Worm (Caenorhabditis elegans) whole organism, late embryonic: ENCODE measurements around the gene T24C12.3.

Source experiments
- F13H6.1 ChIP-seq: sonication (generic microtip); optimal IDR thresholded peaks from 2 replicates; lab custom pipeline; 2016; ENCODE audit warnings: missing genetic modification characterization, missing compliant biosample characterization
- K09A11.1 ChIP-seq: sonication (generic microtip); optimal IDR thresholded peaks from 2 replicates; lab custom pipeline; 2017; ENCODE audit warnings: antibody characterized with exemption, mild to moderate bottlenecking, missing genetic modification characterization, missing compliant biosample characterization; ENCODE audit not compliant: insufficient read depth
- T23F11.4 ChIP-seq: fragments of 200-800 bp; sonication (Bioruptor generic); optimal IDR thresholded peaks from 2 replicates; lab custom pipeline; 2018; ENCODE audit warnings: mild to moderate bottlenecking, missing genetic modification characterization, missing compliant biosample characterization
- Y22D7AL.16 ChIP-seq: sonication (generic microtip); optimal IDR thresholded peaks from 2 replicates; lab custom pipeline; 2016; ENCODE audit warnings: missing genetic modification characterization, missing compliant biosample characterization
- ahr-1 ChIP-seq: sonication (generic microtip); optimal IDR thresholded peaks from 2 replicates; lab custom pipeline; 2016; ENCODE audit warnings: missing genetic modification characterization, missing compliant biosample characterization
- ama-1 ChIP-seq: fragments of 150-350 bp; optimal IDR thresholded peaks from 2 replicates; lab custom pipeline; 2014
- ceh-19 ChIP-seq: fragments of 200-800 bp; sonication (Bioruptor generic); optimal IDR thresholded peaks from 2 replicates; lab custom pipeline; 2018; ENCODE audit warnings: mild to moderate bottlenecking, missing genetic modification characterization, missing compliant biosample characterization
- ceh-2 ChIP-seq: sonication (generic microtip); optimal IDR thresholded peaks from 2 replicates; lab custom pipeline; 2016; ENCODE audit warnings: missing genotype, missing genetic modification characterization, missing compliant biosample characterization
- ceh-22 ChIP-seq: sonication (generic microtip); optimal IDR thresholded peaks from 2 replicates; lab custom pipeline; 2017; ENCODE audit warnings: missing biosample characterization, missing genetic modification characterization
- ceh-24 ChIP-seq: sonication (generic microtip); optimal IDR thresholded peaks from 2 replicates; lab custom pipeline; 2016; ENCODE audit warnings: mild to moderate bottlenecking, missing genetic modification characterization, missing compliant biosample characterization
- ceh-30 ChIP-seq: fragments of 150-350 bp; optimal IDR thresholded peaks from 2 replicates; lab custom pipeline; 2014; ENCODE audit warnings: missing biosample characterization, missing genetic modification characterization
- ceh-31 ChIP-seq: sonication (generic microtip); optimal IDR thresholded peaks from 2 replicates; lab custom pipeline; 2016; ENCODE audit warnings: missing genetic modification characterization, missing compliant biosample characterization
- ceh-34 ChIP-seq: sonication (generic microtip); optimal IDR thresholded peaks from 2 replicates; lab custom pipeline; 2016; ENCODE audit warnings: mild to moderate bottlenecking, missing genetic modification characterization, missing compliant biosample characterization
- ceh-45 ChIP-seq: fragments of 200-800 bp; sonication (Bioruptor generic); IDR thresholded peaks from 2 replicates; pipeline ENCODE4 v1.3.6; 2022; ENCODE audit warnings: missing genetic modification reagents, missing genetic modification characterization, missing compliant biosample characterization
- ceh-48 ChIP-seq: sonication (generic microtip); optimal IDR thresholded peaks from 2 replicates; lab custom pipeline; 2016; ENCODE audit warnings: missing genetic modification characterization, inconsistent platforms, missing compliant biosample characterization
- ceh-6 ChIP-seq: fragments of 200-800 bp; sonication (Bioruptor generic); optimal IDR thresholded peaks from 2 replicates; lab custom pipeline; 2018; ENCODE audit warnings: mild to moderate bottlenecking, missing genetic modification characterization, missing compliant biosample characterization
- che-1 ChIP-seq: sonication (generic microtip); optimal IDR thresholded peaks from 2 replicates; lab custom pipeline; 2016; ENCODE audit warnings: mild to moderate bottlenecking, missing genetic modification characterization, missing compliant biosample characterization
- dmd-4 ChIP-seq: sonication (generic microtip); optimal IDR thresholded peaks from 2 replicates; lab custom pipeline; 2016; ENCODE audit warnings: borderline replicate concordance, missing genetic modification characterization, missing compliant biosample characterization
- dve-1 ChIP-seq: sonication (generic microtip); optimal IDR thresholded peaks from 2 replicates; lab custom pipeline; 2017; ENCODE audit warnings: antibody characterized with exemption, mild to moderate bottlenecking, missing genetic modification characterization, missing compliant biosample characterization
- fax-1 ChIP-seq: sonication (generic microtip); optimal IDR thresholded peaks from 2 replicates; lab custom pipeline; 2016; ENCODE audit warnings: missing genotype, missing genetic modification characterization, missing compliant biosample characterization
- fkh-10 ChIP-seq: fragments of 150-350 bp; optimal IDR thresholded peaks from 2 replicates; lab custom pipeline; 2014; ENCODE audit warnings: missing biosample characterization, missing genetic modification reagents, missing genetic modification characterization
- fkh-6 ChIP-seq: sonication (generic microtip); optimal IDR thresholded peaks from 2 replicates; lab custom pipeline; 2016; ENCODE audit warnings: missing genetic modification characterization, missing compliant biosample characterization
- hlh-13 ChIP-seq: fragments of 200-800 bp; sonication (Bioruptor generic); optimal IDR thresholded peaks from 2 replicates; lab custom pipeline; 2018; ENCODE audit warnings: mild to moderate bottlenecking, missing genetic modification characterization, missing compliant biosample characterization
- hlh-15 ChIP-seq: sonication (generic microtip); optimal IDR thresholded peaks from 2 replicates; lab custom pipeline; 2016; ENCODE audit warnings: missing genetic modification characterization, missing compliant biosample characterization
- hlh-30 ChIP-seq: sonication (generic microtip); optimal IDR thresholded peaks from 2 replicates; lab custom pipeline; 2017; ENCODE audit warnings: antibody characterized with exemption, missing genetic modification characterization, missing compliant biosample characterization; ENCODE audit not compliant: insufficient read depth
- hlh-6 ChIP-seq: sonication (generic microtip); optimal IDR thresholded peaks from 2 replicates; lab custom pipeline; 2016; ENCODE audit warnings: missing genotype, missing genetic modification characterization, missing compliant biosample characterization
- hlh-8 ChIP-seq: sonication (generic microtip); optimal IDR thresholded peaks from 2 replicates; lab custom pipeline; 2016; ENCODE audit warnings: missing genotype, missing genetic modification characterization, missing compliant biosample characterization
- lim-6 ChIP-seq: sonication (generic microtip); optimal IDR thresholded peaks from 2 replicates; lab custom pipeline; 2016; ENCODE audit warnings: missing genetic modification characterization, missing compliant biosample characterization
- madf-2 ChIP-seq: sonication (generic microtip); optimal IDR thresholded peaks from 2 replicates; lab custom pipeline; 2017; ENCODE audit warnings: missing genetic modification characterization, missing compliant biosample characterization
- mec-3 ChIP-seq: sonication (generic microtip); optimal IDR thresholded peaks from 2 replicates; lab custom pipeline; 2016; ENCODE audit warnings: borderline replicate concordance, missing genetic modification characterization, missing compliant biosample characterization
- nfya-1 ChIP-seq: sonication (generic microtip); optimal IDR thresholded peaks from 2 replicates; lab custom pipeline; 2017; ENCODE audit warnings: missing genetic modification characterization, mild to moderate bottlenecking, missing compliant biosample characterization, antibody characterized with exemption, moderate library complexity
- nhr-232 ChIP-seq: sonication (generic microtip); optimal IDR thresholded peaks from 2 replicates; lab custom pipeline; 2016; ENCODE audit warnings: missing genetic modification characterization, missing compliant biosample characterization
- npax-4 ChIP-seq: sonication (generic microtip); optimal IDR thresholded peaks from 2 replicates; lab custom pipeline; 2016; ENCODE audit warnings: missing genetic modification characterization, missing compliant biosample characterization
- pax-1 ChIP-seq: fragments of 150-350 bp; optimal IDR thresholded peaks from 2 replicates; lab custom pipeline; 2014; ENCODE audit warnings: missing biosample characterization, missing genetic modification characterization
- pha-2 ChIP-seq: sonication (generic microtip); optimal IDR thresholded peaks from 2 replicates; lab custom pipeline; 2017; ENCODE audit warnings: mild to moderate bottlenecking, missing genetic modification characterization, missing compliant biosample characterization
- pros-1 ChIP-seq: fragments of 150-350 bp; optimal IDR thresholded peaks from 2 replicates; lab custom pipeline; 2014; ENCODE audit warnings: missing biosample characterization, missing genetic modification reagents, missing genetic modification characterization
- ref-2 ChIP-seq: sonication (generic microtip); optimal IDR thresholded peaks from 2 replicates; lab custom pipeline; 2016; ENCODE audit warnings: missing genetic modification characterization, missing compliant biosample characterization
- sdc-2 ChIP-seq: sonication (generic microtip); optimal IDR thresholded peaks from 2 replicates; lab custom pipeline; 2016; ENCODE audit warnings: missing genotype, missing genetic modification characterization, missing compliant biosample characterization
- sox-2 ChIP-seq: fragments of 200-800 bp; sonication (Bioruptor generic); IDR thresholded peaks from 2 replicates; pipeline ENCODE4 v1.3.6; 2022; ENCODE audit warnings: missing genetic modification reagents, missing genetic modification characterization, missing compliant biosample characterization
- tbx-2 ChIP-seq: sonication (generic microtip); optimal IDR thresholded peaks from 2 replicates; lab custom pipeline; 2016; ENCODE audit warnings: missing genetic modification characterization, missing compliant biosample characterization
- tbx-7 ChIP-seq: sonication (generic microtip); optimal IDR thresholded peaks from 2 replicates; lab custom pipeline; 2016; ENCODE audit warnings: missing genotype, missing genetic modification characterization, missing compliant biosample characterization
- unc-3 ChIP-seq, 2 experiments: fragments of 200-800 bp in 1 of 2; sonication (Bioruptor generic) in 1 of 2; sonication (generic microtip) in 1 of 2; conservative IDR thresholded peaks in 1 of 2; optimal IDR thresholded peaks in 1 of 2; 2 replicates each; pipeline versions ENCODE4 v1.3.6 to Lab custom; 2016 to 2022; ENCODE audit warnings: missing compliant biosample characterization in 2 of 2, missing genetic modification characterization in 2 of 2, missing genetic modification reagents in 1 of 2
- unc-42 ChIP-seq: sonication (generic microtip); optimal IDR thresholded peaks from 2 replicates; lab custom pipeline; 2016; ENCODE audit warnings: missing genotype, missing genetic modification characterization, missing compliant biosample characterization
- unc-55 ChIP-seq: sonication (generic microtip); optimal IDR thresholded peaks from 2 replicates; lab custom pipeline; 2017; ENCODE audit warnings: missing biosample characterization, missing genetic modification reagents, missing genetic modification characterization
- zip-5 ChIP-seq: sonication (generic microtip); optimal IDR thresholded peaks from 2 replicates; lab custom pipeline; 2016; ENCODE audit warnings: missing genetic modification characterization, missing compliant biosample characterization
- ztf-16 ChIP-seq: sonication (generic microtip); optimal IDR thresholded peaks from 2 replicates; lab custom pipeline; 2017; ENCODE audit warnings: missing genetic modification characterization, missing compliant biosample characterization

The T24C12.3 gene

ce11 chrX:2226875-2227355 lies 23.2 kb upstream of the T24C12.3 start (continued):
- TF ChIP-seq fkh-6 (peak; percentile 73), F13H6.1 (tag; lab: Kevin White, UChicago) (peak; percentile 63), dmd-4 (peak; percentile 58), tbx-7 (peak; percentile 36), ceh-34 (tag; lab: Kevin White, UChicago) (peak; percentile 74), ceh-48 (tag; lab: Kevin White, UChicago) (peak; percentile 69), hlh-6 (tag; lab: Kevin White, UChicago) (peak; percentile 66), sdc-2 (tag; lab: Kevin White, UChicago) (peak; percentile 82), npax-4 (peak; percentile 52), Y22D7AL.16 (peak; percentile 71), unc-42 (tag; lab: Kevin White, UChicago) (peak; percentile 54), dve-1 (tag; lab: Kevin White, UChicago) (peak; percentile 75), ceh-30 (tag; lab: Kevin White, UChicago) (peak; percentile 18), ceh-6 (GFP tag; lab: Kevin White, UChicago) (peak; percentile 80), che-1 (tag; lab: Kevin White, UChicago) (peak; percentile 78), ref-2 (peak; percentile 52), K09A11.1 (tag; lab: Kevin White, UChicago) (peak; percentile 74), nfya-1 (tag; lab: Kevin White, UChicago) (peak; percentile 62), tbx-2 (tag; lab: Kevin White, UChicago) (peak; percentile 73), fax-1 (peak; percentile 79), pha-2 (tag; lab: Kevin White, UChicago) (peak; percentile 75), ceh-2 (tag; lab: Kevin White, UChicago) (peak; percentile 60), T23F11.4 (GFP tag; lab: Kevin White, UChicago) (peak; percentile 59), unc-55 (GFP tag; lab: Kevin White, UChicago) (no peak), hlh-30 (tag; lab: Kevin White, UChicago) (peak; percentile 88), ahr-1 (peak; percentile 78), hlh-8 (tag; lab: Kevin White, UChicago) (peak; percentile 9), madf-2 (tag; lab: Kevin White, UChicago) (peak; percentile 53), ceh-19 (GFP tag; lab: Kevin White, UChicago) (peak; percentile 88), lim-6 (tag; lab: Kevin White, UChicago) (no peak), pax-1 (tag; lab: Kevin White, UChicago) (no peak), ceh-22 (no peak), unc-3 (GFP tag; conservative IDR thresholded peaks at IDR 0.05; lab: Robert Waterston, UW) (peak; percentile 76), unc-3 (tag; optimal IDR thresholded peaks at IDR 0.05; lab: Kevin White, UChicago) (peak; percentile 66), nhr-232 (tag; lab: Kevin White, UChicago) (peak; percentile 65), hlh-13 (GFP tag; lab: Kevin White, UChicago) (peak; percentile 60), ama-1 (lab: Kevin White, UChicago) (no peak), zip-5 (tag; lab: Kevin White, UChicago) (peak; percentile 57), fkh-10 (GFP tag; lab: Kevin White, UChicago) (no peak), ceh-31 (peak; percentile 75), mec-3 (peak; percentile 11), ceh-24 (tag; lab: Kevin White, UChicago) (peak; percentile 20), hlh-15 (tag; lab: Kevin White, UChicago) (peak; percentile 22), ceh-45 (GFP tag; lab: Robert Waterston, UW) (peak; percentile 82), sox-2 (GFP tag; lab: Robert Waterston, UW) (peak; percentile 63), ztf-16 (tag; lab: Kevin White, UChicago) (peak; percentile 59), pros-1 (no peak)
